Worm (Caenorhabditis elegans): ENCODE measurements around the gene T25B9.12.

DNA sequence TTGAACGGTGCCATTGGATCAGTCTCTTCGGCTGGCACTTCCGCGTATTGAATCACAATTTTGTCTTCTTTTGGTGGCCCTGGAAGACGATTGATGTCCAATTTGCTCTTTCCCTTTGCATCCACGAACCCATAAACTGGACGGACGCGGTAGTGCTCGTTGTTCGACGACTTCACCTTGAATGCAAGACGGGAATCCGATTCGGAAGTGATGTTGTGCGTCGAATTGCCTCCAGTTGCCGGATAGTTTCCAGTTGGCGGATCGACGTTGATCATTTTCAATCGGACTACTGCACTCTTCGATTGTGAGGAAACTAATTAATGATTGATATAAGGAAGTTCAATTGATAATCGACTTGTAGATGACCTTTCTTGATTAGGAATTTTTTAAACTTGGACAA lies 26.8 kb upstream of the T25B9.12 start, which contains the start of gene ssp-34:
- TF ChIP-seq pes-1 (GFP tag; IDR thresholded peaks at IDR 0.05) (no peak), tbx-11 (GFP tag; IDR thresholded peaks at IDR 0.05) (no peak), ceh-36 (tag; optimal IDR thresholded peaks at IDR 0.05) (no peak), ama-1 (optimal IDR thresholded peaks at IDR 0.05) (no peak), flt-1 (GFP tag; IDR thresholded peaks at IDR 0.05) (no peak)
